Fruit fly (Drosophila melanogaster) whole organism, embryonic: Measurements from ENCODE around the gene CG44094.

Experiments used
- Bdp1 ChIP-seq: fragments of 200-800 bp; sonication (Bioruptor generic); optimal IDR thresholded peaks from 3 replicates; lab custom pipeline; 2016; ENCODE audit warnings: missing biosample characterization, missing genetic modification characterization
- CG11398 ChIP-seq: fragments of 200-800 bp; sonication (Bioruptor generic); optimal IDR thresholded peaks from 2 replicates; lab custom pipeline; 2016; ENCODE audit warnings: missing biosample characterization, missing genetic modification characterization
- CG12236 ChIP-seq: fragments of 200-800 bp; sonication (Bioruptor generic); optimal IDR thresholded peaks from 2 replicates; lab custom pipeline; 2016; ENCODE audit warnings: missing biosample characterization, missing genetic modification characterization
- CG1529 ChIP-seq: fragments of 200-800 bp; sonication (Bioruptor generic); optimal IDR thresholded peaks from 3 replicates; lab custom pipeline; 2018; ENCODE audit warnings: missing biosample characterization, missing genetic modification characterization
- CG1602 ChIP-seq: fragments of 200-800 bp; sonication (Bioruptor generic); optimal IDR thresholded peaks from 3 replicates; lab custom pipeline; 2016; ENCODE audit warnings: missing biosample characterization, missing genetic modification characterization
- CG17186 ChIP-seq: fragments of 200-800 bp; sonication (Bioruptor generic); optimal IDR thresholded peaks from 3 replicates; lab custom pipeline; 2017; ENCODE audit warnings: missing biosample characterization, missing genetic modification reagents, missing genetic modification characterization
- CG18262 ChIP-seq: fragments of 200-800 bp; optimal IDR thresholded peaks from 3 replicates; lab custom pipeline; 2019; ENCODE audit warnings: missing biosample characterization, mild to moderate bottlenecking, missing genetic modification characterization, moderate library complexity
- CG18619 ChIP-seq: fragments of 200-800 bp; sonication (Bioruptor generic); optimal IDR thresholded peaks from 3 replicates; lab custom pipeline; 2017; ENCODE audit warnings: missing biosample characterization, mild to moderate bottlenecking, missing genetic modification characterization
- CG2202 ChIP-seq: fragments of 200-800 bp; sonication (Bioruptor generic); optimal IDR thresholded peaks from 2 replicates; lab custom pipeline; 2018; ENCODE audit warnings: missing biosample characterization, mild to moderate bottlenecking, missing genetic modification characterization
- CG3065 ChIP-seq: fragments of 200-800 bp; sonication (Bioruptor generic); optimal IDR thresholded peaks from 2 replicates; lab custom pipeline; 2016; ENCODE audit warnings: missing biosample characterization, missing genetic modification characterization
- CG32532 ChIP-seq: fragments of 200-800 bp; sonication (Bioruptor generic); IDR thresholded peaks from 2 replicates; pipeline ENCODE4 v1.3.6; 2022; ENCODE audit warnings: missing biosample characterization, missing genetic modification characterization
- CG33213 ChIP-seq: fragments of 200-800 bp; sonication (Bioruptor generic); optimal IDR thresholded peaks from 3 replicates; lab custom pipeline; 2016; ENCODE audit warnings: missing biosample characterization, missing genetic modification characterization
- CG3407 ChIP-seq: fragments of 200-800 bp; sonication (Bioruptor generic); optimal IDR thresholded peaks from 2 replicates; lab custom pipeline; 2018; ENCODE audit warnings: missing biosample characterization, mild to moderate bottlenecking, missing genetic modification characterization
- CG3995 ChIP-seq: fragments of 200-800 bp; sonication (Bioruptor generic); optimal IDR thresholded peaks from 3 replicates; lab custom pipeline; 2016; ENCODE audit warnings: missing biosample characterization, missing genetic modification characterization
- CG4360 ChIP-seq: fragments of 200-800 bp; sonication (Bioruptor generic); IDR thresholded peaks from 2 replicates; pipeline ENCODE4 v1.3.6; 2022; ENCODE audit warnings: missing biosample characterization, missing genetic modification characterization
- CG4424 ChIP-seq: fragments of 200-800 bp; sonication (Bioruptor generic); optimal IDR thresholded peaks from 3 replicates; lab custom pipeline; 2016; ENCODE audit warnings: missing biosample characterization, missing genetic modification characterization
- CG4854 ChIP-seq: fragments of 200-800 bp; sonication (Bioruptor generic); optimal IDR thresholded peaks from 2 replicates; lab custom pipeline; 2016; ENCODE audit warnings: missing biosample characterization, missing genetic modification characterization, inconsistent platforms
- CG6689 ChIP-seq: fragments of 200-800 bp; sonication (Bioruptor generic); IDR thresholded peaks from 2 replicates; pipeline ENCODE4 v1.3.6; 2022; ENCODE audit warnings: missing biosample characterization, missing genetic modification characterization
- CG6791 ChIP-seq: fragments of 200-800 bp; sonication (Bioruptor generic); IDR thresholded peaks from 3 replicates; pipeline ENCODE4 v1.3.6; 2022; ENCODE audit warnings: missing biosample characterization, missing genetic modification characterization; ENCODE audit not compliant: partially characterized antibody
- CG7556 ChIP-seq: fragments of 200-800 bp; sonication (Bioruptor generic); optimal IDR thresholded peaks from 2 replicates; lab custom pipeline; 2017; ENCODE audit warnings: missing biosample characterization, mild to moderate bottlenecking, missing genetic modification characterization
- CG9215 ChIP-seq: fragments of 200-800 bp; sonication (Bioruptor generic); IDR thresholded peaks from 2 replicates; pipeline ENCODE4 v1.3.6; 2022; ENCODE audit warnings: missing biosample characterization, missing genetic modification characterization
- CG9817 ChIP-seq: fragments of 200-800 bp; sonication (Bioruptor generic); optimal IDR thresholded peaks from 2 replicates; lab custom pipeline; 2018; ENCODE audit warnings: missing biosample characterization, mild to moderate bottlenecking, missing genetic modification characterization, moderate library complexity
- Chrac-16 ChIP-seq: fragments of 200-800 bp; sonication (Bioruptor generic); optimal IDR thresholded peaks from 3 replicates; lab custom pipeline; 2016; ENCODE audit warnings: missing biosample characterization, missing genetic modification characterization
- Dref ChIP-seq: fragments of 200-800 bp; sonication (Bioruptor generic); IDR thresholded peaks from 2 replicates; pipeline ENCODE4 v1.3.6; 2022; ENCODE audit warnings: missing biosample characterization, missing genetic modification characterization
- HLH4C ChIP-seq: fragments of 200-800 bp; sonication (Bioruptor generic); IDR thresholded peaks from 3 replicates; pipeline ENCODE4 v1.3.6; 2022; ENCODE audit warnings: missing biosample characterization, missing genetic modification characterization; ENCODE audit not compliant: partially characterized antibody
- Hr39 ChIP-seq: fragments of >200 bp; optimal IDR thresholded peaks from 2 replicates; lab custom pipeline; 2017
- Scr ChIP-seq: fragments of 200-800 bp; sonication (Bioruptor generic); IDR thresholded peaks from 2 replicates; pipeline ENCODE4 v1.3.6; 2022; ENCODE audit warnings: missing biosample characterization, missing genetic modification characterization; ENCODE audit not compliant: partially characterized antibody
- Sry-δ ChIP-seq: fragments of 200-800 bp; sonication (Bioruptor generic); optimal IDR thresholded peaks from 2 replicates; lab custom pipeline; 2016; ENCODE audit warnings: missing biosample characterization, missing genetic modification characterization
- Stat92E ChIP-seq, 3 experiments: fragments of >200 bp in 2 of 3; fragments of 200-800 bp in 1 of 3; sonication (Bioruptor generic) in 1 of 3; optimal IDR thresholded peaks; 2 replicates each; lab custom pipeline; 2017 to 2019; ENCODE audit warnings: missing biosample characterization in 3 of 3, missing genetic modification characterization in 3 of 3, mild to moderate bottlenecking in 1 of 3, moderate library complexity in 1 of 3
- Tbp ChIP-seq: fragments of >200 bp; optimal IDR thresholded peaks from 2 replicates; lab custom pipeline; 2018; ENCODE audit warnings: missing biosample characterization, missing genetic modification characterization
- Usf ChIP-seq: fragments of 200-800 bp; sonication (Bioruptor generic); optimal IDR thresholded peaks from 2 replicates; lab custom pipeline; 2017; ENCODE audit warnings: missing genotype, missing biosample characterization, missing genetic modification characterization
- Xbp1 ChIP-seq: fragments of 200-800 bp; sonication (Bioruptor generic); optimal IDR thresholded peaks from 3 replicates; lab custom pipeline; 2016; ENCODE audit warnings: missing biosample characterization, mild to moderate bottlenecking, missing genetic modification characterization
- Xrp1 ChIP-seq: fragments of 200-800 bp; sonication (Bioruptor generic); IDR thresholded peaks from 2 replicates; pipeline ENCODE4 v1.3.6; 2022; ENCODE audit warnings: missing biosample characterization, missing genetic modification characterization
- abd-A ChIP-seq: fragments of 200-800 bp; sonication (Bioruptor generic); optimal IDR thresholded peaks from 3 replicates; lab custom pipeline; 2019; ENCODE audit warnings: missing biosample characterization, mild to moderate bottlenecking, missing genetic modification characterization, moderate library complexity
- aop ChIP-seq: fragments of 200-800 bp; sonication (Bioruptor generic); IDR thresholded peaks from 2 replicates; pipeline ENCODE4 v1.3.6; 2022; ENCODE audit warnings: missing biosample characterization, missing genetic modification characterization
- bab2 ChIP-seq: fragments of 200-800 bp; sonication (Bioruptor generic); optimal IDR thresholded peaks from 2 replicates; lab custom pipeline; 2016; ENCODE audit warnings: missing biosample characterization, missing genetic modification characterization
- chm ChIP-seq: fragments of 200-800 bp; sonication (Bioruptor generic); IDR thresholded peaks from 2 replicates; pipeline ENCODE4 v1.3.6; 2022; ENCODE audit warnings: missing biosample characterization, missing genetic modification characterization
- chn ChIP-seq: fragments of 200-800 bp; sonication (Bioruptor generic); optimal IDR thresholded peaks from 2 replicates; lab custom pipeline; 2016; ENCODE audit warnings: missing biosample characterization, missing genetic modification characterization
- ems ChIP-seq: fragments of 200-800 bp; sonication (Bioruptor generic); optimal IDR thresholded peaks from 3 replicates; lab custom pipeline; 2016; ENCODE audit warnings: missing biosample characterization, missing genetic modification characterization
- gcm2 ChIP-seq: fragments of 200-800 bp; sonication (Bioruptor generic); optimal IDR thresholded peaks from 2 replicates; lab custom pipeline; 2016; ENCODE audit warnings: missing biosample characterization, missing genetic modification characterization
- inv ChIP-seq: fragments of 200-800 bp; sonication (Bioruptor generic); IDR thresholded peaks from 2 replicates; pipeline ENCODE4 v1.3.6; 2022; ENCODE audit warnings: missing biosample characterization, missing genetic modification characterization; ENCODE audit not compliant: partially characterized antibody
- lbe ChIP-seq: fragments of 200-800 bp; sonication (Bioruptor generic); optimal IDR thresholded peaks from 2 replicates; lab custom pipeline; 2016; ENCODE audit warnings: missing biosample characterization, mild to moderate bottlenecking, missing genetic modification characterization
- mirr ChIP-seq: fragments of 200-800 bp; sonication (Bioruptor generic); optimal IDR thresholded peaks from 3 replicates; lab custom pipeline; 2018; ENCODE audit warnings: missing biosample characterization, mild to moderate bottlenecking, missing genetic modification characterization
- pb ChIP-seq: fragments of 200-800 bp; sonication (Bioruptor generic); optimal IDR thresholded peaks from 3 replicates; lab custom pipeline; 2016; ENCODE audit warnings: missing biosample characterization, missing genetic modification characterization
- row ChIP-seq: fragments of 200-800 bp; sonication (Bioruptor generic); IDR thresholded peaks from 3 replicates; pipeline ENCODE4 v1.3.6; 2022; ENCODE audit warnings: missing biosample characterization, missing genetic modification characterization
- sens-2 ChIP-seq: fragments of 200-800 bp; sonication (Bioruptor generic); IDR thresholded peaks from 2 replicates; pipeline ENCODE4 v1.3.6; 2022; ENCODE audit warnings: missing biosample characterization, missing genetic modification characterization
- sima ChIP-seq: fragments of 200-800 bp; sonication (Bioruptor generic); optimal IDR thresholded peaks from 2 replicates; lab custom pipeline; 2016; ENCODE audit warnings: missing biosample characterization, missing genetic modification characterization
- stwl ChIP-seq: fragments of 200-800 bp; sonication (Bioruptor generic); optimal IDR thresholded peaks from 3 replicates; lab custom pipeline; 2018; ENCODE audit warnings: missing biosample characterization, mild to moderate bottlenecking, missing genetic modification characterization, moderate library complexity
- tgo ChIP-seq: fragments of 200-800 bp; sonication (Bioruptor generic); IDR thresholded peaks from 3 replicates; pipeline ENCODE4 v1.3.6; 2022; ENCODE audit warnings: missing biosample characterization, missing genetic modification characterization
- tio ChIP-seq: fragments of 200-800 bp; sonication (Bioruptor generic); optimal IDR thresholded peaks from 2 replicates; lab custom pipeline; 2017; ENCODE audit warnings: missing biosample characterization, missing genetic modification characterization, inconsistent platforms
- ttk ChIP-seq: fragments of 200-800 bp; sonication (Bioruptor generic); IDR thresholded peaks from 2 replicates; pipeline ENCODE4 v2.1.2; 2022; ENCODE audit warnings: missing biosample characterization, missing genetic modification characterization
- z ChIP-seq: fragments of 200-800 bp; sonication (Bioruptor generic); IDR thresholded peaks from 3 replicates; pipeline ENCODE4 v1.3.6; 2022; ENCODE audit warnings: missing biosample characterization, missing genetic modification characterization

CG44094 gene

DNA sequence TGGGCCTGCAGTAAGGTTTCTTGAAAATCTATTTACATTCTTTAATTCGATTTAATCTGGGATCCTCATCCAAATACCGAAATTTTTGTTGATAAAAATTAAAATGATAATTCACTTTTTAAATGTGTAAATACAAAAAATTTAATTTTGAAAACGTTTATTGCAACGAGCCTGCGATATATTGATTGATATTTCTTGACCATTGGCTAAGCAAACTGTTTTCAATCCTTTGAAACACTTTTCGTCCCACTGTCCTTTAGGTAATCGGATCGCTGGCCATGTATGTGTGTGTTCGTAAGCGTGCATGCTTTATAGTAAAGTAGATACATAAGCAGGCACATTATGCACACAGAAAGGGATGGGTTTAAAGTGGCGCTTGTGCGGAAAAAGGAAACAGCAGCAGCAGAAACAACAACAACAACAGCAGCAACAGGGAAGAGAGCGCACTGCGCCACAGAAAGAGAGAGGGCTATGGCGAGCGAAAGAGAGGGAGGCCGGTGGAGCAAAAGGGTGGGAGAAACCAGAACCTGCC is 47.7 kb upstream of the CG44094 start (continued):
- no peak for TF ChIP-seq aop
- TF ChIP-seq pb (GFP tag; lab: Kevin White, UChicago): no peak
- no peak for TF ChIP-seq gcm2 (GFP tag; lab: Kevin White, UChicago)
- no peak for TF ChIP-seq CG11398
- TF ChIP-seq CG3065 (GFP tag; lab: Kevin White, UChicago): peak; percentile 44
- TF ChIP-seq Tbp: no peak
- TF ChIP-seq lbe (GFP tag; lab: Kevin White, UChicago): peak; percentile 56
- TF ChIP-seq inv (GFP tag; lab: Robert Waterston, UW): no peak
- TF ChIP-seq sima (GFP tag; lab: Kevin White, UChicago): no peak
- peak; percentile 45 for TF ChIP-seq CG1529 (GFP tag; lab: Kevin White, UChicago)
- no peak for TF ChIP-seq Sry-δ (GFP tag; lab: Kevin White, UChicago)
- TF ChIP-seq CG4360 (GFP tag; lab: Robert Waterston, UW): peak; percentile 99
- no peak for TF ChIP-seq CG9817 (tag; lab: Kevin White, UChicago)
- TF ChIP-seq CG7556: peak; percentile 79
- no peak for TF ChIP-seq Bdp1 (GFP tag; lab: Kevin White, UChicago)
- peak; percentile 57 for TF ChIP-seq chn
- no peak for TF ChIP-seq CG17186 (GFP tag; lab: Kevin White, UChicago)
- no peak for TF ChIP-seq CG6791 (GFP tag; lab: Robert Waterston, UW)
- peak; percentile 57 for TF ChIP-seq CG2202 (tag; lab: Kevin White, UChicago)
- no peak for TF ChIP-seq stwl
- no peak for TF ChIP-seq CG9215
- peak; percentile 14 for TF ChIP-seq CG3407 (GFP tag; lab: Kevin White, UChicago)
- TF ChIP-seq z (GFP tag; lab: Robert Waterston, UW): 0 out of 3 replicates have a peak, but pooled peaks have one; percentile 13
- no peak for TF ChIP-seq abd-A
- peak; percentile 26 for TF ChIP-seq Usf (GFP tag; lab: Kevin White, UChicago)
- peak; percentile 67 for TF ChIP-seq tio (GFP tag; lab: Kevin White, UChicago)
- peak; percentile 84 for TF ChIP-seq CG18262 (tag; lab: Kevin White, UChicago)
- TF ChIP-seq CG32532 (GFP tag; lab: Robert Waterston, UW): no peak
- no peak for TF ChIP-seq CG3995 (GFP tag; lab: Kevin White, UChicago)
- no peak for TF ChIP-seq Dref
- TF ChIP-seq CG4424 (GFP tag; lab: Kevin White, UChicago): peak; percentile 48
- TF ChIP-seq CG1602: peak; percentile 64
- no peak for TF ChIP-seq Hr39 (lab: Kevin White, UChicago)
- peak; percentile 58 for TF ChIP-seq Chrac-16 (GFP tag; lab: Kevin White, UChicago)
- TF ChIP-seq mirr (GFP tag; lab: Kevin White, UChicago): no peak
- TF ChIP-seq Xrp1 (GFP tag; lab: Robert Waterston, UW): peak; percentile 75
- TF ChIP-seq sens-2 (GFP tag; lab: Robert Waterston, UW): no peak
- no peak for TF ChIP-seq Scr (GFP tag; lab: Robert Waterston, UW)
- peak; percentile 63 for TF ChIP-seq ems (GFP tag; lab: Kevin White, UChicago)
- no peak for TF ChIP-seq ttk
- peak in 1 of 3 experiments; percentile 31 for TF ChIP-seq Stat92E (GFP tag; optimal IDR thresholded peaks at IDR 0.05; lab: Kevin White, UChicago)
- TF ChIP-seq row (GFP tag; lab: Robert Waterston, UW): peak; percentile 73
- TF ChIP-seq bab2 (GFP tag; lab: Kevin White, UChicago): peak; percentile 20
- TF ChIP-seq CG33213 (GFP tag; lab: Kevin White, UChicago): no peak
- TF ChIP-seq CG12236: peak; percentile 10
- TF ChIP-seq CG18619 (GFP tag; lab: Kevin White, UChicago): peak; percentile 15
- peak; percentile 61 for TF ChIP-seq CG6689
- no peak for TF ChIP-seq tgo
- peak; percentile 5 for TF ChIP-seq CG4854 (GFP tag; lab: Kevin White, UChicago)
- TF ChIP-seq Xbp1 (GFP tag; lab: Kevin White, UChicago): peak; percentile 50
- TF ChIP-seq chm: no peak
- no peak for TF ChIP-seq HLH4C (GFP tag; lab: Robert Waterston, UW)
